Fruit fly (Drosophila melanogaster): ENCODE measurements around the gene CG7560.

The CG7560 gene

DNA sequence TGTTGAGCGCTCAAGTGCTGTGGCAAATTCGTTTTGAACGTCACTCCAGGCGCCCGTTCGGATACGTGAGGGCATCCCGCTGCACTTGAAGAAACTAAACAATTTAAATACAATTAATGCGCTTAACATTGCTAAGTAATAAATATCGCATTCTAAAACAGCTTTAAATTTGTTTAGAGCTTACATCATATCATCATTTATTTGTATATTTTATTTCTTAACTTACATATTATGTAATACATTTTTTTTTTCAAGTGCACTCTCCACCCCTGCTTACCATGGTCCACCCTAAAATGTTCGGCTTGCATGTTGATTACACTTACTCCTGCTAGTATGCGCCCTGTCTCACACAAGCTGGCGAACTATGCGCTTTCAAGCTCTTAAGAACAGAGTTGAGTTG is 9.6 kb upstream of the CG7560 start (continued):
- TF ChIP-seq Pdp1 (GFP tag; optimal IDR thresholded peaks at IDR 0.05) = peak in 1 of 2 experiments; percentile 46
- no peak for TF ChIP-seq dm (GFP tag; optimal IDR thresholded peaks at IDR 0.05)
- peak; percentile 18 for TF ChIP-seq NK7.1 (GFP tag; optimal IDR thresholded peaks at IDR 0.05)
- no peak for TF ChIP-seq YL-1 (GFP tag; optimal IDR thresholded peaks at IDR 0.05)
- TF ChIP-seq MESR4 (GFP tag; optimal IDR thresholded peaks at IDR 0.05) = no peak
- TF ChIP-seq trh (GFP tag; optimal IDR thresholded peaks at IDR 0.05) = no peak
- TF ChIP-seq pfk (GFP tag; optimal IDR thresholded peaks at IDR 0.05) = no peak
- peak; percentile 29 for TF ChIP-seq CG5180 (GFP tag; optimal IDR thresholded peaks at IDR 0.05)
- TF ChIP-seq CG12769 (tag; optimal IDR thresholded peaks at IDR 0.05) = no peak
- peak; percentile 68 for TF ChIP-seq CG14441 (GFP tag; IDR thresholded peaks at IDR 0.05)
- peak; percentile 40 for TF ChIP-seq CG10462 (GFP tag; optimal IDR thresholded peaks at IDR 0.05)
- no peak for TF ChIP-seq bbx (GFP tag; IDR thresholded peaks at IDR 0.05; ENCODE audit: partially characterized antibody)
- TF ChIP-seq Hey (tag; optimal IDR thresholded peaks at IDR 0.05) = no peak
- TF ChIP-seq CG12236 (GFP tag; optimal IDR thresholded peaks at IDR 0.05) = no peak
- no peak for TF ChIP-seq B-H2 (GFP tag; optimal IDR thresholded peaks at IDR 0.05)
- TF ChIP-seq NC2β (GFP tag; optimal IDR thresholded peaks at IDR 0.05) = peak; percentile 65
- TF ChIP-seq hb (GFP tag; IDR thresholded peaks at IDR 0.05; ENCODE audit: partially characterized antibody) = no peak
- TF ChIP-seq CG8281 (tag; optimal IDR thresholded peaks at IDR 0.05) = no peak
- no peak for TF ChIP-seq CG2129 (GFP tag; IDR thresholded peaks at IDR 0.05; ENCODE audit: partially characterized antibody)
- TF ChIP-seq danr (GFP tag; IDR thresholded peaks at IDR 0.05) = 0 out of 2 replicates have a peak, but pooled peaks have one; percentile 43
- peak; percentile 65 for TF ChIP-seq grau (tag; optimal IDR thresholded peaks at IDR 0.05)
- peak; percentile 53; the same call in 1 of the 2 replicates for TF ChIP-seq H2.0 (GFP tag; IDR thresholded peaks at IDR 0.05)
- TF ChIP-seq CG11696 (GFP tag; IDR thresholded peaks at IDR 0.05) = peak; percentile 45; the same call in 1 of the 2 replicates
- TF ChIP-seq sens-2 (GFP tag; IDR thresholded peaks at IDR 0.05) = peak; percentile 83
- peak; percentile 46 for TF ChIP-seq CG31388 (GFP tag; optimal IDR thresholded peaks at IDR 0.05)
- no peak for TF ChIP-seq Doc2 (GFP tag; IDR thresholded peaks at IDR 0.05)
- peak; percentile 91 for TF ChIP-seq gem (tag; optimal IDR thresholded peaks at IDR 0.05)
- TF ChIP-seq Hsf (GFP tag; optimal IDR thresholded peaks at IDR 0.05) = peak; percentile 68
- no peak for TF ChIP-seq Opbp (GFP tag; IDR thresholded peaks at IDR 0.05; ENCODE audit: partially characterized antibody)
- TF ChIP-seq dmrt11E (tag; optimal IDR thresholded peaks at IDR 0.05) = peak; percentile 94
- no peak for TF ChIP-seq Dll (GFP tag; IDR thresholded peaks at IDR 0.05; ENCODE audit: partially characterized antibody)
- peak; percentile 23; the same call in 1 of the 2 replicates for TF ChIP-seq Gsc (GFP tag; IDR thresholded peaks at IDR 0.05)
- TF ChIP-seq Trl (optimal IDR thresholded peaks at IDR 0.05) = no peak
- peak; percentile 13 for TF ChIP-seq Trl (GFP tag; optimal IDR thresholded peaks at IDR 0.05)
- peak; percentile 37 for TF ChIP-seq NC2α (GFP tag; optimal IDR thresholded peaks at IDR 0.05)
- no peak for TF ChIP-seq mam (GFP tag; optimal IDR thresholded peaks at IDR 0.05)
- peak; percentile 83 for TF ChIP-seq gcm (GFP tag; optimal IDR thresholded peaks at IDR 0.05)
- peak; percentile 82 for TF ChIP-seq Ssrp (tag; optimal IDR thresholded peaks at IDR 0.05)
- TF ChIP-seq maf-S (GFP tag; optimal IDR thresholded peaks at IDR 0.05) = no peak
- peak; percentile 84 for TF ChIP-seq Ets65A (GFP tag)
- peak; percentile 37 for TF ChIP-seq CG17568 (GFP tag; optimal IDR thresholded peaks at IDR 0.05)
- peak; percentile 89 for TF ChIP-seq otp (GFP tag; IDR thresholded peaks at IDR 0.05)
- TF ChIP-seq Tbp (GFP tag; optimal IDR thresholded peaks at IDR 0.05) = no peak
- no peak for TF ChIP-seq kni (GFP tag; optimal IDR thresholded peaks at IDR 0.05)
- peak; percentile 68; the same call in 1 of the 3 replicates for TF ChIP-seq z (GFP tag; IDR thresholded peaks at IDR 0.05)
- TF ChIP-seq CG1024 (GFP tag; IDR thresholded peaks at IDR 0.05) = peak; percentile 51; the same call in 1 of the 2 replicates
- TF ChIP-seq wor (GFP tag; IDR thresholded peaks at IDR 0.05) = 0 out of 2 replicates have a peak, but pooled peaks have one; percentile 39
- TF ChIP-seq row (GFP tag; IDR thresholded peaks at IDR 0.05) = peak; percentile 88
- TF ChIP-seq onecut (GFP tag; IDR thresholded peaks at IDR 0.05) = peak; percentile 68
- no peak for TF ChIP-seq gfzf (GFP tag; optimal IDR thresholded peaks at IDR 0.05)
- no peak for TF ChIP-seq Doc3 (GFP tag; IDR thresholded peaks at IDR 0.05; ENCODE audit: partially characterized antibody)
